Worm (Caenorhabditis elegans) whole organism, early embryonic: Measurements from ENCODE around the gene T28C6.10.

Experiments used
- ama-1 ChIP-seq: fragments of 150-350 bp; optimal IDR thresholded peaks from 2 replicates; lab custom pipeline; 2014
- ceh-13 ChIP-seq: fragments of 200-800 bp; sonication (Bioruptor generic); optimal IDR thresholded peaks from 2 replicates; lab custom pipeline; 2018; ENCODE audit warnings: mild to moderate bottlenecking, missing genetic modification characterization, missing compliant biosample characterization
- ets-7 ChIP-seq: sonication (generic microtip); optimal IDR thresholded peaks from 2 replicates; lab custom pipeline; 2016; ENCODE audit warnings: missing genotype, missing genetic modification characterization, missing compliant biosample characterization
- hmg-4 ChIP-seq: fragments of 200-800 bp; sonication (Bioruptor generic); optimal IDR thresholded peaks from 2 replicates; lab custom pipeline; 2018; ENCODE audit warnings: mild to moderate bottlenecking, missing genetic modification characterization, missing compliant biosample characterization
- hnd-1 ChIP-seq: sonication (generic microtip); optimal IDR thresholded peaks from 2 replicates; lab custom pipeline; 2016; ENCODE audit warnings: missing genetic modification characterization, missing compliant biosample characterization
- tra-4 ChIP-seq: sonication (generic microtip); optimal IDR thresholded peaks from 2 replicates; lab custom pipeline; 2017; ENCODE audit warnings: missing genetic modification characterization, missing compliant biosample characterization

ce11 chrIV:8830591-8830990 lies 12.9 kb downstream of the T28C6.10 start, which contains the start of gene T28C6.8:
- no peak for TF ChIP-seq hmg-4 (GFP tag; lab: Kevin White, UChicago)
- no peak for TF ChIP-seq ama-1 (lab: Kevin White, UChicago)
- TF ChIP-seq ets-7 (tag; lab: Kevin White, UChicago) = no peak
- TF ChIP-seq ceh-13 (GFP tag; lab: Kevin White, UChicago) = no peak
- no peak for TF ChIP-seq hnd-1 (tag; lab: Kevin White, UChicago)
- TF ChIP-seq tra-4 (tag; lab: Kevin White, UChicago) = no peak
